Fruit fly (Drosophila melanogaster): ENCODE measurements around the gene CG13931.

DNA sequence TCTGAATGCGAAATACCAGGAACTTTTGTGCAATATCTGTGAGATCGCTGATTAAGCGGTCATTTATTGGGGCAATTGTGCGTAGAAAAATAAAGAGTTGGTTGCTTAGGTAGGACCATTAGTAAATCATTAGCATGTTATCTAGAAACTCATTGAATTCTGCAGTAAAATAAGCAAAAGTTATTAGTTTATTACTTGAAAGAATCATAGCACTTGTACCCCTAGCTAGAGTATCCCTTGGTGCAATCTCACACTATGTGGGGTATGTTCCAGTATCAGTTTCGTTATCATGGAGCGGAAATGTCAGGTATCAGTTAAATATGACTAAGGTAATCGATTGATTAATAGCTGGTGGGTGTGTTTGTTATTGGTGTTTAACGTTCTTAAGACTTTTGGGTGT is 43.2 kb upstream of the CG13931 start:
- no peak for TF ChIP-seq psq (optimal IDR thresholded peaks at IDR 0.05)
- no peak for TF ChIP-seq pan (optimal IDR thresholded peaks at IDR 0.05)
- no peak for TF ChIP-seq CG8478 (optimal IDR thresholded peaks at IDR 0.05)
- TF ChIP-seq Dll (optimal IDR thresholded peaks at IDR 0.05), result no peak
